Worm (Caenorhabditis elegans) whole organism, mixed stage, embryonic: ENCODE data around the gene T24B8.7.

ENCODE experiments used
- M03D4.4 ChIP-seq: sonication (generic microtip); optimal IDR thresholded peaks from 2 replicates; lab custom pipeline; 2017; ENCODE audit warnings: mild to moderate bottlenecking, missing genetic modification characterization, missing compliant biosample characterization
- bed-3 ChIP-seq: fragments of 200-800 bp; sonication (Bioruptor generic); optimal IDR thresholded peaks from 3 replicates; lab custom pipeline; 2018; ENCODE audit warnings: mild to moderate bottlenecking, missing genetic modification characterization, moderate library complexity, missing compliant biosample characterization
- ceh-39 ChIP-seq: fragments of 150-350 bp; optimal IDR thresholded peaks from 2 replicates; lab custom pipeline; 2014; ENCODE audit warnings: missing biosample characterization, missing genetic modification characterization
- ceh-43 ChIP-seq: fragments of 200-800 bp; sonication (Bioruptor generic); optimal IDR thresholded peaks from 2 replicates; lab custom pipeline; 2018; ENCODE audit warnings: mild to moderate bottlenecking, missing genetic modification characterization, moderate library complexity, missing compliant biosample characterization
- ceh-83 ChIP-seq: fragments of 200-800 bp; sonication (Bioruptor generic); optimal IDR thresholded peaks from 2 replicates; lab custom pipeline; 2018; ENCODE audit warnings: mild to moderate bottlenecking, missing genetic modification characterization, missing compliant biosample characterization
- ces-1 ChIP-seq: fragments of 150-350 bp; optimal IDR thresholded peaks from 2 replicates; lab custom pipeline; 2014; ENCODE audit warnings: missing biosample characterization, missing genetic modification reagents, missing genetic modification characterization
- cnd-1 ChIP-seq: fragments of 200-800 bp; sonication (Bioruptor generic); optimal IDR thresholded peaks from 2 replicates; lab custom pipeline; 2018; ENCODE audit warnings: mild to moderate bottlenecking, missing genetic modification characterization, missing compliant biosample characterization
- drap-1 ChIP-seq: fragments of 200-800 bp; sonication (Bioruptor generic); optimal IDR thresholded peaks from 3 replicates; lab custom pipeline; 2018; ENCODE audit warnings: mild to moderate bottlenecking, missing genetic modification characterization, missing compliant biosample characterization
- elt-1 ChIP-seq: sonication (generic microtip); optimal IDR thresholded peaks from 2 replicates; lab custom pipeline; 2017; ENCODE audit warnings: missing genetic modification characterization, mild to moderate bottlenecking, missing compliant biosample characterization, antibody characterized with exemption, moderate library complexity, borderline replicate concordance; ENCODE audit not compliant: insufficient read depth
- elt-3 ChIP-seq: fragments of 150-350 bp; optimal IDR thresholded peaks from 2 replicates; lab custom pipeline; 2014; ENCODE audit warnings: missing biosample characterization, missing genetic modification characterization
- ham-2 ChIP-seq: fragments of 200-800 bp; sonication (Bioruptor generic); optimal IDR thresholded peaks from 2 replicates; lab custom pipeline; 2018; ENCODE audit warnings: mild to moderate bottlenecking, missing genetic modification characterization, missing compliant biosample characterization
- hlh-1 ChIP-seq: fragments of 150-350 bp; optimal IDR thresholded peaks from 2 replicates; lab custom pipeline; 2014; ENCODE audit warnings: missing biosample characterization, missing genetic modification reagents, missing genetic modification characterization
- lin-13 ChIP-seq: fragments of 150-350 bp; optimal IDR thresholded peaks from 2 replicates; lab custom pipeline; 2014; ENCODE audit warnings: missing biosample characterization, missing genetic modification characterization
- lin-32 ChIP-seq: fragments of 200-800 bp; sonication (Bioruptor generic); optimal IDR thresholded peaks from 2 replicates; lab custom pipeline; 2018; ENCODE audit warnings: mild to moderate bottlenecking, missing genetic modification characterization, missing compliant biosample characterization
- lsy-2 ChIP-seq: fragments of 150-350 bp; optimal IDR thresholded peaks from 2 replicates; lab custom pipeline; 2014; ENCODE audit warnings: missing biosample characterization, missing genetic modification characterization
- mab-5 ChIP-seq: fragments of 150-350 bp; optimal IDR thresholded peaks from 2 replicates; lab custom pipeline; 2014; ENCODE audit warnings: missing biosample characterization, missing genetic modification characterization
- mep-1 ChIP-seq: fragments of 150-350 bp; optimal IDR thresholded peaks from 2 replicates; lab custom pipeline; 2017; ENCODE audit warnings: missing biosample characterization, missing genetic modification reagents, missing genetic modification characterization, inconsistent platforms
- mls-2 ChIP-seq: sonication (generic microtip); optimal IDR thresholded peaks from 2 replicates; lab custom pipeline; 2016; ENCODE audit warnings: mild to moderate bottlenecking, missing genetic modification characterization, moderate library complexity, missing compliant biosample characterization
- nhr-12 ChIP-seq: fragments of 150-350 bp; optimal IDR thresholded peaks from 2 replicates; lab custom pipeline; 2014; ENCODE audit warnings: missing biosample characterization, missing genetic modification characterization
- nhr-2 ChIP-seq: fragments of 150-350 bp; optimal IDR thresholded peaks from 2 replicates; lab custom pipeline; 2014; ENCODE audit warnings: missing biosample characterization, missing genetic modification characterization
- nhr-237 ChIP-seq: fragments of 150-350 bp; optimal IDR thresholded peaks from 2 replicates; lab custom pipeline; 2014; ENCODE audit warnings: missing biosample characterization, missing genetic modification characterization
- nhr-28 ChIP-seq: fragments of 150-350 bp; optimal IDR thresholded peaks from 2 replicates; lab custom pipeline; 2014; ENCODE audit warnings: missing biosample characterization, missing genetic modification characterization
- nhr-76 ChIP-seq: sonication (generic microtip); optimal IDR thresholded peaks from 2 replicates; lab custom pipeline; 2017; ENCODE audit warnings: missing biosample characterization, missing genetic modification characterization
- pha-4 ChIP-seq: fragments of 150-350 bp; optimal IDR thresholded peaks from 2 replicates; lab custom pipeline; 2018; ENCODE audit warnings: missing biosample characterization, missing genetic modification reagents, missing genetic modification characterization
- sem-2 ChIP-seq: fragments of 200-800 bp; sonication (Bioruptor generic); optimal IDR thresholded peaks from 2 replicates; lab custom pipeline; 2018; ENCODE audit warnings: mild to moderate bottlenecking, missing genetic modification characterization, missing compliant biosample characterization
- snpc-4 ChIP-seq: fragments of 150-350 bp; optimal IDR thresholded peaks from 2 replicates; lab custom pipeline; 2014; ENCODE audit warnings: missing biosample characterization, missing genetic modification characterization
- sptf-1 ChIP-seq: sonication (generic microtip); optimal IDR thresholded peaks from 2 replicates; lab custom pipeline; 2017; ENCODE audit warnings: mild to moderate bottlenecking, missing genetic modification characterization, moderate library complexity, missing compliant biosample characterization
- tbx-8 ChIP-seq: fragments of 200-800 bp; sonication (Bioruptor generic); optimal IDR thresholded peaks from 2 replicates; lab custom pipeline; 2018; ENCODE audit warnings: mild to moderate bottlenecking, missing genetic modification characterization, moderate library complexity, missing compliant biosample characterization
- unc-120 ChIP-seq: sonication (generic microtip); optimal IDR thresholded peaks from 2 replicates; lab custom pipeline; 2017; ENCODE audit warnings: missing genetic modification characterization, missing compliant biosample characterization; ENCODE audit not compliant: poor library complexity, severe bottlenecking
- unc-39 ChIP-seq: fragments of 150-350 bp; optimal IDR thresholded peaks from 2 replicates; lab custom pipeline; 2014; ENCODE audit warnings: missing biosample characterization, missing genetic modification characterization
- unc-62 ChIP-seq: fragments of 150-350 bp; optimal IDR thresholded peaks from 2 replicates; lab custom pipeline; 2014; ENCODE audit warnings: missing biosample characterization, missing genetic modification reagents, missing genetic modification characterization
- zip-8 ChIP-seq: fragments of 150-350 bp; optimal IDR thresholded peaks from 2 replicates; lab custom pipeline; 2014; ENCODE audit warnings: missing biosample characterization, missing genetic modification characterization
- ztf-11 ChIP-seq: fragments of 150-350 bp; optimal IDR thresholded peaks from 2 replicates; lab custom pipeline; 2014; ENCODE audit warnings: missing biosample characterization, missing genetic modification characterization

The T24B8.7 gene

DNA sequence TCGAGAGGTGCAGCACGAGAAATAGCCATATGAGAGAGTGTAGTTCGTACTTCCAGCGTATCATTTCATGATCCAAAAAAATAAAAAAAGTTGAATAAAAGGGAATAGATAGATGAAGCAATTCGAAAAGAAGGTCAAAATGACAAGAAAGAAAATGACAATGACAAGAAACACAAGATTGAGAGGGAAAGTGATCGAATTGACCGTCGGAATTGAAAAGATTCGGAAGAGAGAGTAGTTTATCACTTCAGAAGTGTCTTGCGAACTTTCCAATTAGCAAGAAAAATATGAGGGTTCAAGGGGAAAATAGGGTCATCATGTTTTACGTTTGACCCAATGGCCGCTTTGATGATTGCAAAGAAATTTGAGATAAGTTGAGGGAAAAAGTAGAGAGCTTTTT is 33.8 kb downstream of the T24B8.7 start, which contains the start of gene dep-1:
dep-1 (minus strand) TSS at position 95 of the 400 bp plus-strand sequence.
- TF ChIP-seq mab-5 (no peak), nhr-28 (tag; lab: Kevin White, UChicago) (no peak), M03D4.4 (tag; lab: Kevin White, UChicago) (no peak), nhr-237 (tag; lab: Kevin White, UChicago) (no peak), unc-120 (tag; lab: Kevin White, UChicago) (no peak), lsy-2 (tag; lab: Kevin White, UChicago) (no peak), unc-39 (tag; lab: Kevin White, UChicago) (no peak), lin-32 (GFP tag; lab: Kevin White, UChicago) (no peak), mep-1 (tag; lab: Kevin White, UChicago) (no peak), nhr-2 (no peak), elt-3 (no peak), bed-3 (GFP tag; lab: Kevin White, UChicago) (no peak), unc-62 (GFP tag; lab: Kevin White, UChicago) (no peak), nhr-76 (tag; lab: Kevin White, UChicago) (no peak)

DNA sequence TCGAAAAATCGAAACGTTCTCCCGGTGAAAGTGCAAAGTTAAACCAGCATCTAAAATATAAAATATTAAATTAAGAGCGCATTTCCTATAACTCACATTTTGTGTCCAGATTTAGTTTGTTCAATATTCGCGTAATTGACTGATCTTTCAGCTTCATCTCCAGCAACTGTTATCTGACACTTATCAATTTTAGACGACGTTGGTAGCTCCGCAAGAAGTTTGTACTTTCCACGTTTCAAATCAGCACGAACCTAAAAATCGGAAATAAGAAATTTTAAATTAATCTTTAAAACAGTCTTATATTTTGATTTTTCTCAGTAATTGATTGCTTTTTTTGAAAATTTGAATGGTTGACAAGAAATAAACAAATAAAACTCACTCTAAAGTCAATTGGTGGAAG is 35.8 kb downstream of the T24B8.7 start:
- TF ChIP-seq elt-3 (no peak), hlh-1 (no peak), nhr-12 (tag; lab: Kevin White, UChicago) (no peak), drap-1 (GFP tag; lab: Kevin White, UChicago) (no peak), sptf-1 (no peak), unc-120 (tag; lab: Kevin White, UChicago) (no peak), nhr-237 (tag; lab: Kevin White, UChicago) (no peak), ces-1 (no peak), zip-8 (tag; lab: Kevin White, UChicago) (no peak)

DNA sequence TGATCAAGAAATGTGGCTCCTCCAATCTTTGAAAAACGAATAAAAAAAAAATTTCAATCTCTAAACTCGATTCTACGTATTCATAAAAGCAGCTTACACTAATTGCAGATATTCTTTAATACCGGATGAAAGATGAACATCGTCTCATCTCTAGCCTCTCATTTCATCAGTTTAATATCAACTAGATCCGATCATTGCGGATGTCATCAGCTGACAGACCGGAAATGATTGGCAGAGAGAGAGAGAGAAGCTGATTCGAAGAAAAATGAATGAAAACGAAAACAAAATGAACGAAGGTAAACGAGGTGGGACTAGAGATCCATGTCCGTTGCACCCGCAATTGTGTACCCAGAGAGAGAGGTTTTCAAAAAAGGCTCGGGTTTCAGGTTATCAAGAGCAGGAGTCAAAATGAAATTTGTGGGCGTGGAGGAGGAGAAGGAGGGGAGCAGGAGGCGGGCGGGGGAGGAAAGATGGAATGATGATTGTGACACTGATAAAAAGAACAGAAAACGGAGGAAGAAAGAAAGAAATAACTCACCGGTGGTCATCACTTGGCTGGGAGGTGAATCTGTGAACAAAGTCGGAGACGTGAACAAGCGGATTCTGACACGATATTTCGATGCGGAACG is 38.5 kb downstream of the T24B8.7 start:
- TF ChIP-seq sem-2 (no peak), drap-1 (GFP tag; lab: Kevin White, UChicago) (no peak), hlh-1 (peak; percentile 73), unc-62 (GFP tag; lab: Kevin White, UChicago) (peak; percentile 74), ham-2 (GFP tag; lab: Kevin White, UChicago) (no peak), mab-5 (no peak), nhr-237 (tag; lab: Kevin White, UChicago) (no peak), pha-4 (no peak), unc-120 (tag; lab: Kevin White, UChicago) (peak; percentile 33)

- TF ChIP-seq cnd-1 (tag; lab: Kevin White, UChicago): no peak
- no peak for TF ChIP-seq sem-2
- no peak for TF ChIP-seq bed-3 (GFP tag; lab: Kevin White, UChicago)
- TF ChIP-seq hlh-1: no peak
- TF ChIP-seq nhr-76 (tag; lab: Kevin White, UChicago): no peak
- TF ChIP-seq mep-1 (tag; lab: Kevin White, UChicago): no peak
- TF ChIP-seq ceh-43: no peak
- TF ChIP-seq lin-32 (GFP tag; lab: Kevin White, UChicago): no peak
- TF ChIP-seq M03D4.4 (tag; lab: Kevin White, UChicago): no peak
- no peak for TF ChIP-seq nhr-28 (tag; lab: Kevin White, UChicago)
- TF ChIP-seq zip-8 (tag; lab: Kevin White, UChicago): no peak
- no peak for TF ChIP-seq mab-5
- TF ChIP-seq tbx-8 (GFP tag; lab: Kevin White, UChicago): no peak
- no peak for TF ChIP-seq unc-120 (tag; lab: Kevin White, UChicago)
- TF ChIP-seq drap-1 (GFP tag; lab: Kevin White, UChicago): no peak
- TF ChIP-seq pha-4: no peak
- TF ChIP-seq ceh-83 (GFP tag; lab: Kevin White, UChicago): no peak
- TF ChIP-seq, all 35 proteins: peak for 0
These were observed 39.3 kb downstream of the T24B8.7 start for ce11 chrII:9014188-9014587.

ce11 chrII:9013341-9013740 is 40.1 kb downstream of the T24B8.7 start:
- TF ChIP-seq sem-2 (no peak), unc-120 (tag; lab: Kevin White, UChicago) (peak; percentile 48), hlh-1 (peak; percentile 14), ceh-39 (tag; lab: Kevin White, UChicago) (no peak), nhr-28 (tag; lab: Kevin White, UChicago) (no peak), mep-1 (tag; lab: Kevin White, UChicago) (no peak), snpc-4 (no peak), ceh-43 (no peak), elt-1 (tag; lab: Kevin White, UChicago) (no peak), cnd-1 (tag; lab: Kevin White, UChicago) (no peak), tbx-8 (GFP tag; lab: Kevin White, UChicago) (no peak), mab-5 (no peak), nhr-12 (tag; lab: Kevin White, UChicago) (no peak), lsy-2 (tag; lab: Kevin White, UChicago) (no peak), elt-3 (no peak), M03D4.4 (tag; lab: Kevin White, UChicago) (no peak), nhr-237 (tag; lab: Kevin White, UChicago) (no peak), ces-1 (no peak), unc-39 (tag; lab: Kevin White, UChicago) (no peak), nhr-2 (no peak), drap-1 (GFP tag; lab: Kevin White, UChicago) (peak; percentile 36), pha-4 (no peak), bed-3 (GFP tag; lab: Kevin White, UChicago) (no peak), unc-62 (GFP tag; lab: Kevin White, UChicago) (no peak), ceh-83 (GFP tag; lab: Kevin White, UChicago) (no peak), sptf-1 (peak; percentile 62), mls-2 (tag; lab: Kevin White, UChicago) (no peak), ztf-11 (tag; lab: Kevin White, UChicago) (no peak), lin-13 (no peak), nhr-76 (tag; lab: Kevin White, UChicago) (no peak), lin-32 (GFP tag; lab: Kevin White, UChicago) (no peak), zip-8 (tag; lab: Kevin White, UChicago) (no peak)
